Fruit fly (Drosophila melanogaster) whole organism, embryonic: Measurements from ENCODE around the gene fz4.

ENCODE experiments used
- CG4617 ChIP-seq: fragments of 200-800 bp; sonication (Bioruptor generic); optimal IDR thresholded peaks from 3 replicates; lab custom pipeline; 2016; ENCODE audit warnings: missing biosample characterization, missing genetic modification characterization, borderline replicate concordance
- HLH3B ChIP-seq: fragments of 200-800 bp; sonication (Bioruptor generic); IDR thresholded peaks from 2 replicates; pipeline ENCODE4 v1.3.6; 2022; ENCODE audit warnings: missing biosample characterization, missing genetic modification characterization
- Jarid2 ChIP-seq: fragments of 200-800 bp; sonication (Bioruptor generic); optimal IDR thresholded peaks from 3 replicates; lab custom pipeline; 2017; ENCODE audit warnings: mild to moderate bottlenecking, missing biosample characterization, missing genetic modification reagents, missing genetic modification characterization
- ab ChIP-seq: fragments of 200-800 bp; sonication (Bioruptor generic); optimal IDR thresholded peaks from 2 replicates; lab custom pipeline; 2016; ENCODE audit warnings: missing biosample characterization, missing genetic modification characterization
- dysf ChIP-seq: fragments of 200-800 bp; sonication (Bioruptor generic); IDR thresholded peaks from 3 replicates; pipeline ENCODE4 v1.3.6; 2022; ENCODE audit warnings: missing biosample characterization, missing genetic modification characterization
- fru ChIP-seq: fragments of >200 bp; optimal IDR thresholded peaks from 2 replicates; lab custom pipeline; 2017
- hb ChIP-seq: fragments of 200-800 bp; sonication (Bioruptor generic); IDR thresholded peaks from 3 replicates; pipeline ENCODE4 v1.3.6; 2022; ENCODE audit warnings: missing biosample characterization, missing genetic modification characterization; ENCODE audit not compliant: partially characterized antibody
- kay ChIP-seq: fragments of 200-800 bp; sonication (Bioruptor generic); optimal IDR thresholded peaks from 2 replicates; lab custom pipeline; 2016; ENCODE audit warnings: missing biosample characterization, missing genetic modification characterization
- pb ChIP-seq: fragments of 200-800 bp; sonication (Bioruptor generic); optimal IDR thresholded peaks from 3 replicates; lab custom pipeline; 2016; ENCODE audit warnings: missing biosample characterization, missing genetic modification characterization

dm6 chrX:7073234-7073878, 36.8 kb downstream of the fz4 start:
- TF ChIP-seq fru (lab: Kevin White, UChicago) (no peak), ab (GFP tag; lab: Kevin White, UChicago) (no peak), hb (no peak), kay (no peak), HLH3B (GFP tag; lab: Robert Waterston, UW) (no peak), Jarid2 (GFP tag; lab: Kevin White, UChicago) (no peak), CG4617 (no peak), dysf (no peak), pb (GFP tag; lab: Kevin White, UChicago) (no peak)
